Worm (Caenorhabditis elegans) whole organism, L2 larva: ENCODE data around the gene F45D11.14.
"Not testable (repeated sequence)": the region's sequence is repeated elsewhere in the genome, so short reads cannot be mapped to it uniquely, and the experiment has no call there.

Source experiments
- C34F6.9 ChIP-seq: fragments of 150-350 bp; optimal IDR thresholded peaks from 2 replicates; lab custom pipeline; 2014; ENCODE audit warnings: missing biosample characterization, missing genetic modification characterization
- R02D3.7 ChIP-seq: fragments of 150-350 bp; optimal IDR thresholded peaks from 2 replicates; lab custom pipeline; 2014; ENCODE audit warnings: missing biosample characterization, missing genetic modification characterization
- ZK546.5 ChIP-seq: sonication (generic microtip); optimal IDR thresholded peaks from 2 replicates; lab custom pipeline; 2017; ENCODE audit warnings: missing biosample characterization, missing genetic modification characterization
- alr-1 ChIP-seq: fragments of 150-350 bp; optimal IDR thresholded peaks from 2 replicates; lab custom pipeline; 2014; ENCODE audit warnings: missing biosample characterization, missing genetic modification characterization
- ama-1 ChIP-seq: fragments of 150-350 bp; optimal IDR thresholded peaks from 2 replicates; lab custom pipeline; 2018; ENCODE audit warnings: inconsistent platforms
- blmp-1 ChIP-seq: sonication (generic microtip); optimal IDR thresholded peaks from 2 replicates; lab custom pipeline; 2017; ENCODE audit warnings: missing genetic modification characterization, mild to moderate bottlenecking, missing compliant biosample characterization, antibody characterized with exemption, moderate library complexity; ENCODE audit not compliant: insufficient read depth
- ceh-16 ChIP-seq: fragments of 150-350 bp; optimal IDR thresholded peaks from 2 replicates; lab custom pipeline; 2014; ENCODE audit warnings: missing biosample characterization, missing genetic modification characterization
- ceh-82 ChIP-seq: fragments of 150-350 bp; optimal IDR thresholded peaks from 2 replicates; lab custom pipeline; 2014; ENCODE audit warnings: missing biosample characterization, missing genetic modification characterization
- dmd-4 ChIP-seq: sonication (generic microtip); optimal IDR thresholded peaks from 2 replicates; lab custom pipeline; 2017; ENCODE audit warnings: missing biosample characterization, missing genetic modification characterization
- egl-27 ChIP-seq: sonication (generic microtip); optimal IDR thresholded peaks from 3 replicates; lab custom pipeline; 2017; ENCODE audit warnings: missing biosample characterization, missing genetic modification reagents, missing genetic modification characterization
- elt-1 ChIP-seq: fragments of 150-350 bp; optimal IDR thresholded peaks from 2 replicates; lab custom pipeline; 2014; ENCODE audit warnings: missing biosample characterization, missing genetic modification characterization
- elt-3 ChIP-seq: sonication (generic microtip); optimal IDR thresholded peaks from 2 replicates; lab custom pipeline; 2017; ENCODE audit warnings: missing biosample characterization, missing genetic modification characterization
- fos-1 ChIP-seq: fragments of 150-350 bp; optimal IDR thresholded peaks from 2 replicates; lab custom pipeline; 2014; ENCODE audit warnings: missing biosample characterization, missing genetic modification characterization
- lin-11 ChIP-seq: fragments of 150-350 bp; sonication (generic microtip); optimal IDR thresholded peaks from 2 replicates; lab custom pipeline; 2014; ENCODE audit warnings: missing biosample characterization, missing genetic modification characterization, inconsistent platforms, mixed read lengths
- lin-13 ChIP-seq: fragments of 150-350 bp; optimal IDR thresholded peaks from 2 replicates; lab custom pipeline; 2014; ENCODE audit warnings: missing biosample characterization, missing genetic modification reagents, missing genetic modification characterization
- lin-39 ChIP-seq: fragments of 150-350 bp; optimal IDR thresholded peaks from 2 replicates; lab custom pipeline; 2014; ENCODE audit warnings: missing biosample characterization, missing genetic modification reagents, missing genetic modification characterization
- lsy-2 ChIP-seq, 2 experiments: fragments of 150-350 bp in 1 of 2; sonication (generic microtip) in 1 of 2; optimal IDR thresholded peaks; 2 replicates each; lab custom pipeline; 2014 to 2017; ENCODE audit warnings: missing biosample characterization in 2 of 2, missing genetic modification characterization in 2 of 2
- mbf-1 ChIP-seq: sonication (generic microtip); optimal IDR thresholded peaks from 2 replicates; lab custom pipeline; 2017; ENCODE audit warnings: missing biosample characterization, missing genetic modification characterization
- nhr-11 ChIP-seq: fragments of 150-350 bp; optimal IDR thresholded peaks from 2 replicates; lab custom pipeline; 2014; ENCODE audit warnings: missing biosample characterization, missing genetic modification characterization
- nhr-12 ChIP-seq: fragments of 150-350 bp; optimal IDR thresholded peaks from 2 replicates; lab custom pipeline; 2014; ENCODE audit warnings: missing biosample characterization, missing genetic modification characterization
- nhr-237 ChIP-seq: fragments of 150-350 bp; optimal IDR thresholded peaks from 2 replicates; lab custom pipeline; 2014; ENCODE audit warnings: missing biosample characterization, missing genetic modification characterization
- nhr-25 ChIP-seq: fragments of 150-350 bp; sonication (generic microtip); optimal IDR thresholded peaks from 3 replicates; lab custom pipeline; 2014; ENCODE audit warnings: missing biosample characterization, missing genetic modification characterization
- nhr-77 ChIP-seq: fragments of 150-350 bp; optimal IDR thresholded peaks from 2 replicates; lab custom pipeline; 2014; ENCODE audit warnings: missing biosample characterization, missing genetic modification characterization
- sem-4 ChIP-seq: fragments of 150-350 bp; optimal IDR thresholded peaks from 2 replicates; lab custom pipeline; 2014; ENCODE audit warnings: missing biosample characterization, missing genetic modification reagents, missing genetic modification characterization
- skn-1 ChIP-seq: sonication (generic microtip); optimal IDR thresholded peaks from 2 replicates; lab custom pipeline; 2017; ENCODE audit warnings: missing biosample characterization, missing genetic modification characterization
- sma-3 ChIP-seq: sonication (generic microtip); optimal IDR thresholded peaks from 2 replicates; lab custom pipeline; 2016; ENCODE audit warnings: missing genetic modification reagents, missing genetic modification characterization, missing compliant biosample characterization
- sma-9 ChIP-seq, 2 experiments: fragments of 150-350 bp in 1 of 2; sonication (generic microtip) in 1 of 2; optimal IDR thresholded peaks; 2 replicates each; lab custom pipeline; 2014 to 2016; ENCODE audit warnings: missing genetic modification characterization in 2 of 2, mild to moderate bottlenecking in 1 of 2, missing biosample characterization in 1 of 2, missing compliant biosample characterization in 1 of 2, missing genetic modification reagents in 1 of 2, moderate library complexity in 1 of 2
- snpc-4 ChIP-seq: fragments of 150-350 bp; optimal IDR thresholded peaks from 2 replicates; lab custom pipeline; 2014; ENCODE audit warnings: missing biosample characterization, missing genetic modification characterization
- unc-55 ChIP-seq: fragments of 150-350 bp; sonication (generic microtip); optimal IDR thresholded peaks from 3 replicates; lab custom pipeline; 2014; ENCODE audit warnings: missing biosample characterization, missing genetic modification reagents, missing genetic modification characterization
- unc-62 ChIP-seq: fragments of 150-350 bp; optimal IDR thresholded peaks from 2 replicates; lab custom pipeline; 2014; ENCODE audit warnings: missing biosample characterization, missing genetic modification reagents, missing genetic modification characterization
- ztf-1 ChIP-seq: fragments of 200-800 bp; sonication (Bioruptor generic); conservative IDR thresholded peaks from 2 replicates; pipeline ENCODE4 v1.3.6; 2022; ENCODE audit warnings: missing genetic modification characterization, missing compliant biosample characterization
- ztf-11 ChIP-seq: sonication (generic microtip); optimal IDR thresholded peaks from 2 replicates; lab custom pipeline; 2017; ENCODE audit warnings: missing biosample characterization, missing genetic modification characterization
- ztf-4 ChIP-seq: fragments of 150-350 bp; optimal IDR thresholded peaks from 2 replicates; lab custom pipeline; 2014; ENCODE audit warnings: missing biosample characterization, missing genetic modification characterization

The F45D11.14 gene

DNA sequence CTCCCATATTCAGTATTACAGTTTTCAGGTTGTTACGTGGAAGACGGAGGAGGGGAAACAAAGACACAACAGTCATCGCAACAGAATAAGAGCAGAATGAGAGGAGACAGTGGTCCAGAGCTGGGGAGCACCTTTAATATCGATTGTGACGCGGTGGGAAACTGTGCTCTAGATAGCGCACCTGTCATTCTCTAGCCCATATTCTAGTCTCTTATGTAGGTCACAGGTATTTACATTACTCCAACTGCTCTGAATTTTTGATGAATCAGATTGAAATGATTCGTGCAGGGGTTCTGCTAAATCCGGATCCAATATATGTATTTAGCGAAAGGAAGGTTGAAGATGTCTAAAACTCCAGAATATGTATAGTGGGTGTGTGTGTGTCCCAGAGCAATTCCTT lies 36.0 kb upstream of the F45D11.14 start, which contains the start of gene fbxb-41:
fbxb-41 (minus strand) TSS at position 101 of the 400 bp plus-strand sequence.
- TF ChIP-seq alr-1 (tag; lab: Kevin White, UChicago) (no peak), elt-1 (tag; lab: Kevin White, UChicago) (no peak), egl-27 (tag; lab: Kevin White, UChicago) (no peak), ZK546.5 (tag; lab: Kevin White, UChicago) (no peak), ama-1 (lab: Kevin White, UChicago) (no peak), ztf-4 (tag; lab: Kevin White, UChicago) (no peak), ceh-82 (no peak), fos-1 (tag; lab: Kevin White, UChicago) (no peak), ztf-11 (tag; lab: Kevin White, UChicago) (no peak), sma-3 (GFP tag; lab: Kevin White, UChicago) (no peak), nhr-77 (tag; lab: Kevin White, UChicago) (no peak), lsy-2 (tag; optimal IDR thresholded peaks at IDR 0.05; lab: Kevin White, UChicago) (no peak), lin-11 (tag; lab: Kevin White, UChicago) (no peak), blmp-1 (tag; lab: Kevin White, UChicago) (no peak), unc-55 (GFP tag; lab: Kevin White, UChicago) (no peak)
- TF ChIP-seq, all 48 proteins: peak for 0

DNA sequence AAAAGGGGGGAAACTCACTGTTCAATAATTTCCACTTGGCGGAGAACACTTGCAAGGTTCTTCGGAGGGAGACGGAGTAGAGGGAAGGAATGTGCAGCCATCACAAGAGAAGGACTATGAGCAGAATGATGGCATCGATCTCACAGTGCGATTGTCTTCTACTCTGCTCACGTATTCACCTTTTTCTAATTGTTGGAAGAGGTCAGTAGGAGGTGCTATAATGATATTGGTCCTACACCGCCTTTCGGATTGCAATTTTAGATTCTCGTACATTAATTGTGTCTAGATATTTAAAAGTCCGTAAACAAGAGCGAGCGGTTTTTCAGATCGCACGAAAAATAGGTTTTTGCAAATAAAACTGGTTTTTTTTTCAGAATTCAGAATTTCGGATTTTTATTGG lies 34.2 kb upstream of the F45D11.14 start, which contains the start of gene fbxb-39:
fbxb-39 (minus strand) TSS at position 101 of the 400 bp plus-strand sequence.
- TF ChIP-seq sem-4 (tag; lab: Kevin White, UChicago): no peak
- no peak for TF ChIP-seq elt-1 (tag; lab: Kevin White, UChicago)
- no peak for TF ChIP-seq nhr-25
- no peak for TF ChIP-seq sma-9 (GFP tag; optimal IDR thresholded peaks at IDR 0.05; lab: Kevin White, UChicago)
- no peak for TF ChIP-seq sma-9 (tag; optimal IDR thresholded peaks at IDR 0.05; lab: Kevin White, UChicago)
- TF ChIP-seq dmd-4 (tag; lab: Kevin White, UChicago): no peak
- no peak for TF ChIP-seq nhr-237 (tag; lab: Kevin White, UChicago)
- TF ChIP-seq ceh-82: no peak
- no peak for TF ChIP-seq lin-11 (tag; lab: Kevin White, UChicago)
- TF ChIP-seq nhr-12 (tag; lab: Kevin White, UChicago): no peak
- no peak for TF ChIP-seq R02D3.7 (tag; lab: Kevin White, UChicago)

DNA sequence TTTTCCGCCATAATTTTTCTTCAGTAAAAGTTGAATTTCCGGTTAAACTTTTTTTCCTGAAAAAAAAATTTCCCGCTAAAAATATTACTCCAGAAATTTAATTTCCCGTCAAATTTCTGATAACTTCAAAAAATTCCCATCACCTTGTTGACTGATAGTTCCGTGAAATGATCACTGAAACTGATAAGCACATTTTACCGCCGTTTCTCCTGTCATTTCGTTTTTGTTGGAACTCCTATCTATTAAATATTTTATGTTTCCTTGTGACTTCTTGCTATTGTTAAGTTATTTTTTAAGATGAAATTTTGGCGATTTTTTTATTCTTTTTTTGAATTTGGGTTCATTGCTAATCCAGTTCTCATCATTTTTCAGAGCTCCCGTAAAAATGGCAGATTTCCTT lies 22.3 kb upstream of the F45D11.14 start, which contains the start of gene math-34:
math-34 (plus strand) TSS at position 371 of the 400 bp plus-strand sequence.
- TF ChIP-seq fos-1 (tag; lab: Kevin White, UChicago) (peak; percentile 23), ZK546.5 (tag; lab: Kevin White, UChicago) (no peak)

DNA sequence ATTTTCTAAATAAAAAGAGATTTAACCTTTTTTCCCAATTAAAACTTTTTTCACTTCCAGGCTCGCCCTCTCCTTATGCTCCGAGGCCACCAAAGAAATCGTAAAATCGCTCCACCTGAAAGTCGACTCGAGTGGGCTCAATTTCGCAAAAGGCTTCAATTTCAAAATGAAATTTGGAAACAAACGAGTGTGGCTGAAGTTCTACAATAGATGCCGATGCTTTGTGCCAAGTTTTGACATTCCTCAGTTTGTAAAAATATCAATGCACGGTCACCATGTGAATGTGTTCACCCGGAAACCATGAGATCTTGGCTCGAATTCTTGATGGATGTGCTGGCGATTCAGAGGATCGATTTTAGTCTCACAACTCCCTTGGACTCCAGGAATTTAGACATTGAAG lies 20.4 kb upstream of the F45D11.14 start, which contains the start of gene M01D1.12:
M01D1.12 (plus strand) TSS at position 301 of the 400 bp plus-strand sequence.
- TF ChIP-seq nhr-12 (tag; lab: Kevin White, UChicago) (no peak), elt-3 (tag; lab: Kevin White, UChicago) (no peak), R02D3.7 (tag; lab: Kevin White, UChicago) (no peak), nhr-25 (no peak), lin-13 (no peak), ztf-4 (tag; lab: Kevin White, UChicago) (no peak), C34F6.9 (no peak), nhr-11 (no peak), unc-62 (GFP tag; lab: Kevin White, UChicago) (no peak), skn-1 (tag; lab: Kevin White, UChicago) (no peak), snpc-4 (no peak), alr-1 (tag; lab: Kevin White, UChicago) (no peak), lin-11 (tag; lab: Kevin White, UChicago) (no peak), ceh-82 (no peak), mbf-1 (tag; lab: Kevin White, UChicago) (no peak), sem-4 (tag; lab: Kevin White, UChicago) (no peak), nhr-77 (tag; lab: Kevin White, UChicago) (no peak), ceh-16 (no peak), ztf-1 (GFP tag; lab: Robert Waterston, UW) (no peak), lin-39 (tag; lab: Kevin White, UChicago) (no peak)

DNA sequence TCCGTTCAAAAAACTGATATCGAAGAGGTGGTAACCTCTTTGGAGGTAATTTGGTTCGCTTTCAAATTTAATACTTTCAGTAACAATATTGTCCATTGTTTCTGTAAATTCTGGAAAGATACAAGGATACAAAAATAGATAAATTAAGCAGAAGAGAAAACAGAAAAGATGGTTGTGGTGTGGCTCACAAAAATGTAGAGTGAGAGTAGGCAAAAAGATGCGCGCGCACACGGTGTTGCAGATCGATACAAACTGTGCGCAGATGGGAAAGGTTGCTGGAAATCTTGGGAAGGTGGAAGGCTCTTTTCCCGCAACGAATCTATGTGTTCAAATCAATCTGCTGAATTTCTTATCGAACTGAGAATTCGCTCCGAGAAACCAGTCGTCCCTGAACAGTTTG lies 18.4 kb upstream of the F45D11.14 start, which contains the start of gene btb-11:
btb-11 (minus strand) TSS at position 101 of the 400 bp plus-strand sequence.
- TF ChIP-seq alr-1 (tag; lab: Kevin White, UChicago); lin-13; ztf-11 (tag; lab: Kevin White, UChicago): not testable (repeated sequence)
- TF ChIP-seq, all 48 proteins: peak for 0; not testable (repeated sequence) for 48
